Worm (Caenorhabditis elegans) whole organism, L4/young adult: ENCODE results near the gene emc-1.
"Not testable (repeated sequence)": the region's sequence is repeated elsewhere in the genome, so short reads cannot be mapped to it uniquely, and the experiment has no call there.

Source experiments
- W03F9.2 ChIP-seq: fragments of 150-350 bp; optimal IDR thresholded peaks from 2 replicates; lab custom pipeline; 2014; ENCODE audit warnings: missing biosample characterization, missing genetic modification characterization
- dao-5 ChIP-seq: sonication (generic microtip); optimal IDR thresholded peaks from 2 replicates; lab custom pipeline; 2016; ENCODE audit warnings: missing genotype, missing genetic modification characterization, moderate library complexity, missing compliant biosample characterization
- him-1 ChIP-seq: sonication (generic microtip); optimal IDR thresholded peaks from 2 replicates; lab custom pipeline; 2016; ENCODE audit warnings: missing genotype, missing genetic modification reagents, missing genetic modification characterization, missing compliant biosample characterization

Gene emc-1

ce11 chrII:1503663-1504062, 3.5 kb upstream of the emc-1 start:
- TF ChIP-seq dao-5 (tag; lab: Kevin White, UChicago) (no peak), him-1 (no peak), W03F9.2 (tag; lab: Kevin White, UChicago) (no peak)

DNA sequence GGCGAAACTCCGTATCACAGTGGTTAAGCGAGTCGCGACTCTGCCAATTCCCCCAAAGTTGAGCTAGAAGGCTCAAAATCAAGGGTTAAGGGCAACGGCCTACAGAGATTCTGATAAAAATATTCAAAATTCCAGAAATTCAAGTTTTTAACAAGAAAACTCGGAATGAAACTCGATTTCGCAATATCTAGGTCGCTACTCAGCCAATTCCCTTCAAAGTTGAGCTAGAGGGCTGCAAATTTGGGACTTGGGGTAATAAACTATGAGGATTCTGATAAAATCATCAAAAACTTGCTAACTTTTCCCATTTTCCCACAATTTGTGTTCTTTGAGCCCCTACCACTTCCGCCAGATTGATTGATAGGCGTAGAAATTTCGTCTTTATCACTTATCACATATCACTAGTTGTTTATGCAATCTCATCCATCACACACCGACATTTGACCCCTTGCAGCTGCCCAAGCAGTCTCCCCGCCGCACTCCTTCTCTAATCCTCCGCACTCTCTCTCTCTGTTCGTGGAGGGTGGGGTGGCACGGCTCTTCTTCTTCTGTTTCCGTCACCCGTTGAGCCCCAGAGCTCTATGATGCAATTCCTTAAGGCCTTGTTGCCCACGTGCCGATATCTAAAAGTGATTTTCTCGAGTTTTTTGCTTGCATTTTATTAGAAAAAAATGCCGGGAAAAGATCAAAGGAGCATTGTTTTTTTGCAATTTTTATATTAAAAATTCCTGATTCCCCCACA, 1.7 kb upstream of the emc-1 start:
- TF ChIP-seq him-1 (no peak), dao-5 (tag; lab: Kevin White, UChicago) (no peak), W03F9.2 (tag; lab: Kevin White, UChicago) (no peak)

DNA sequence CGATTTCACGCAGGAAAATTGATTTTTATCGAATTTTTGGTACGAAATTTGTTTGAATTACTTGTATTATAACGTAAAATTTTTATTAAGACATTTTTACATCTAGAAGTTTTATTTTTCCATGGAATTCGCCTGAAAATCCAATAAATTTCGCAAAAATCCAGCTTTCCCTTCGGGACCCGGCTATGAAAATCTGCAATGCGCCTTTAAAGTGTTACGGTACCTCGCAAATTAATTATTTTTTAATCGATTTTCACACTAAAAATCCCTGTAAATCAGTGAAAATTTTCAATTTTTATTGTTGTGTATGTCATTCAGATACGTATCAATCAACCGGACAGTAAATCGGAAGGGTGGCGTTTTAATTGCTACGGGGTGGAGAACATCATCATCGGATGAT, 829 bp upstream of the emc-1 start:
- TF ChIP-seq him-1 (no peak), W03F9.2 (tag; lab: Kevin White, UChicago) (no peak), dao-5 (tag; lab: Kevin White, UChicago) (no peak)

- TF ChIP-seq dao-5 (tag; lab: Kevin White, UChicago), result no peak
- no peak for TF ChIP-seq W03F9.2 (tag; lab: Kevin White, UChicago)
- no peak for TF ChIP-seq him-1
These were observed 9.3 kb downstream of the emc-1 start for ce11 chrII:1490813-1491212.

ce11 chrII:1482419-1482818, 17.7 kb downstream of the emc-1 start:
- no peak for TF ChIP-seq dao-5 (tag; lab: Kevin White, UChicago)
- no peak for TF ChIP-seq W03F9.2 (tag; lab: Kevin White, UChicago)
- TF ChIP-seq him-1, result no peak

- no peak for TF ChIP-seq dao-5 (tag; lab: Kevin White, UChicago)
- TF ChIP-seq him-1, result no peak
- no peak for TF ChIP-seq W03F9.2 (tag; lab: Kevin White, UChicago)
These were observed 18.5 kb downstream of the emc-1 start for ce11 chrII:1481660-1482059.

DNA sequence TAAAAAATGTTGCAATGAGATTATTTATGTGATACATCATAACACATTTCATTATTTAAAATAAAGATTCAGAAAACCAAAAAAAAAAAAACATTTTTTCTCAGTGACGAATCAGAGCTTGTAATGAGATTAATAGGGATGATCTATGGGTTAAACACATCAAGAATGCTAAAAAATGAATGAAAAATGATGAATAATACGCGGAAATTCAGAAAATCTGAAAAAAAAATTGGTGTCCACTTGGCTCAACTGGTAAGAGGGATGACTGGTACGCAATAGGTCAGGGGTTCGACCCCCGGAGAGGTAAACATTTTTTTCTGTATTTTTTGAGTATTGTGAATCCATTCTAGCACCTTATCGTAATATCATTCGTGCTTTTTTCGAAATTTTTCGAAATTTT, 21.6 kb downstream of the emc-1 start:
- TF ChIP-seq dao-5 (tag; lab: Kevin White, UChicago) (no peak), him-1 (no peak), W03F9.2 (tag; lab: Kevin White, UChicago) (no peak)

DNA sequence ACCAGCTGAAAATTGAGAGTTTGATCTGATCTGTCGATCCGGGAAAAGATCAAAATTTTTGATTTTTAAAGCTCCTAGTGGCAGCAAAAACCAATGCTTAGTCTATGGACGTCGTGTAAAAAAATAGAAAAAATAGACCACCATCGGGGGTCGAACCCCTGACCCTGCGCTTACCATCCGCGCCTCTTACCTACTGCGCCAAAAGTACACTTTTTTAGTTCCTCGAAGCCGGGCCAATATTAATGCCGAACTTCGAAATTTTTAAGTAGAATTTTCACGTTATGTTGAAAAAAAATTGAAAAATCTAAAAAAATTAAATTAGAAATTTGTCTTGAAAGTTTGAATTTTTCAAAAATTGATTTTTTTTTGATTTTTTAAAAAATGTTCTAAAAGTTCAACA, 22.2 kb downstream of the emc-1 start:
- TF ChIP-seq dao-5 (tag; lab: Kevin White, UChicago), result no peak
- no peak for TF ChIP-seq him-1
- no peak for TF ChIP-seq W03F9.2 (tag; lab: Kevin White, UChicago)

DNA sequence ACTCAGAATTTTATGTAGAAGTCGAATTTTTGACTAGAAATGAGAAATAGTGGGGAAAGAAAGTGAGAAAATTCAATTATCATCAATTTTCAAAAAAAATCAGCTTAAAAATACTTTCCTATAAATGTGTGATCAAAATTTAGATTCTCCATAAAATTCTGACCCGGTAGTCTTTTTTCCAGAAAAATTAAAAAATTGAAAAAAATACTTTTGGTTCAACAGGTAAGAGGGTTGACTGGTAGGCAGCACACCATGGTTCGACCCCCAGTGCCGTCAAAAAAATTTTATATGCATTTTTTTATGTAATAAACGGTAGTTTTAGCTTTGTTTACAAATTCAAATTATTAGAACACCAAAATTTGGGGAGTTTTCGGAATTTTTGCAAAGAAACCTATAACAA, 22.8 kb downstream of the emc-1 start:
- TF ChIP-seq W03F9.2 (tag; lab: Kevin White, UChicago) (no peak), dao-5 (tag; lab: Kevin White, UChicago) (no peak), him-1 (no peak)

DNA sequence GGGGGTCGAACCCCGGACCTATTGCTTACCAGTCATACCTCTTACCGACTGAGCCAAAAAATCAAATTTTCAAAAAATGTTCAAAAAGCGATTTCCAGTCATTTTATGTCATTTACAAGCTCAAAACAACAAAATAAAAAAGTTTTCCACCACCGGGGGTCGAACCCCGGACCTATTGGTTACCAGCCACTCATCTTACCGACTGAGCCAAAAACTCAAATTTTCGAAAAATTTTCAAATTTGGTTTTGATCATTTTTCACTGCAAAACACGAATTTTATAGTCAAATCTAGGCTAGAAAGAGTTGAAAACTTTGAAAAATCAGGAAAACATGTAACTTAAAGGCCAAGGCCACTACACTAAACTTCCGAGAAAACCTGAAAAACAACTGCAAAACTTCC, 24.1 kb downstream of the emc-1 start:
- TF ChIP-seq W03F9.2 (tag; lab: Kevin White, UChicago) (no peak), him-1 (no peak), dao-5 (tag; lab: Kevin White, UChicago) (no peak)

DNA sequence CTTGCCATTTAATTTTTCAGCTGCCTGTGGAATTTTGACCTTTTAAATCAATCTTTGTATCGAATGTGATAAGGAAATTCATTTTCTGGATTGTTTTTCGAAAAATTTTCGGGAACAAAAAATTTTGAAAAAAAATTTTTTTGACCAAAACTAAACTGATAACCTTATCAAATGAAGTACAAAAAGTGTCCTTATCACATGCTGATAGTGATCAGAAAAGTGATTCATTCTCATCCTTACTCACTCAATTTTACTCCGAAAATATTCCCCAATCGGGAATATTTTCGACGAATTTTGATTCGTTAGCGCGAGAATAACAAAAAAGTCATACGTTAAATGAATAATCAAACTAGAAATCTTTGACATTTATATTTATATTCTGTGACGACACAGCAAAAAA, 24.8 kb downstream of the emc-1 start:
- no peak for TF ChIP-seq W03F9.2 (tag; lab: Kevin White, UChicago)
- TF ChIP-seq dao-5 (tag; lab: Kevin White, UChicago), result no peak
- TF ChIP-seq him-1, result no peak

ce11 chrII:1474807-1475206, 25.3 kb downstream of the emc-1 start:
- TF ChIP-seq W03F9.2 (tag; lab: Kevin White, UChicago), result no peak
- TF ChIP-seq dao-5 (tag; lab: Kevin White, UChicago), result no peak
- no peak for TF ChIP-seq him-1

- no peak for TF ChIP-seq dao-5 (tag; lab: Kevin White, UChicago)
- no peak for TF ChIP-seq W03F9.2 (tag; lab: Kevin White, UChicago)
- no peak for TF ChIP-seq him-1
These were observed 26.6 kb downstream of the emc-1 start, which contains the start of gene H17B01.5 for ce11 chrII:1473481-1473880. Gene H17B01.5 (minus strand): TSS chrII:1473581.

- no peak for TF ChIP-seq dao-5 (tag; lab: Kevin White, UChicago)
- no peak for TF ChIP-seq him-1
These were observed 29.6 kb downstream of the emc-1 start, which contains the start of gene H17B01.2 for ce11 chrII:1470515-1470966. Gene H17B01.2 (plus strand): TSS chrII:1470565.

DNA sequence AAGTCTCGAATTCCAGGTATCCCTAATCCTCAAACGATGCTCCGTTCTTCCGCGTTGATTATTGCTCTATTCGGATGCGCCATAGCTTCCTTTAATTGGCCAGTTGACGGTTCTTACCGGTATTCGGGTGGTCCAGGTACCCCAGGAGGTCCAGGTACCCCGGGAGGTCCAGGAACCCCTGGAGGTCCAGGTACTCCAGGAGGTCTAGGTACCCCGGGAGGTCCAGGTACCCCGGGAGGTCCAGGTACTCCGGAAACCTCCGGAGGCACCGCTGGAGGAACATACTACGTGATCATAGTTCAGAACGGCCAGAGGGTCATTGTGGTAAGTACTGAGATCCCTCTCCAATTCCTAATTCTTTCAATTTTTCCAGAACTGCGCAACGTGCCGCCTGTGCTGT, 32.4 kb downstream of the emc-1 start, which contains the start of gene Y51H7C.1:
Gene Y51H7C.1, plus strand, starts transcription at position 17 of the 400 bp plus-strand sequence.
- TF ChIP-seq dao-5 (tag; lab: Kevin White, UChicago); him-1; W03F9.2 (tag; lab: Kevin White, UChicago): not testable (repeated sequence)
